Fruit fly (Drosophila melanogaster) whole organism, prepupa: ENCODE results near the gene Tl.

Experiments
- Blimp-1 ChIP-seq: fragments of 200-800 bp; sonication (Bioruptor generic); optimal IDR thresholded peaks from 3 replicates; lab custom pipeline; 2017; ENCODE audit warnings: missing biosample characterization, missing genetic modification characterization, mild to moderate bottlenecking, moderate library complexity, missing genetic modification reagents
- CG10631 ChIP-seq: fragments of 200-800 bp; sonication (Bioruptor generic); optimal IDR thresholded peaks from 2 replicates; lab custom pipeline; 2016; ENCODE audit warnings: missing biosample characterization, missing genetic modification characterization
- CG10669 ChIP-seq: fragments of 200-800 bp; sonication (Bioruptor generic); optimal IDR thresholded peaks from 3 replicates; lab custom pipeline; 2018; ENCODE audit warnings: missing biosample characterization, mild to moderate bottlenecking, missing genetic modification characterization, moderate library complexity
- CG11294 ChIP-seq: fragments of 200-800 bp; sonication (Bioruptor generic); IDR thresholded peaks from 2 replicates; pipeline ENCODE4 v1.3.6; 2022; ENCODE audit warnings: missing biosample characterization, missing genetic modification characterization
- CG15336 ChIP-seq: fragments of 200-800 bp; sonication (Bioruptor generic); IDR thresholded peaks from 2 replicates; pipeline ENCODE4 v1.3.6; 2022; ENCODE audit warnings: missing biosample characterization, missing genetic modification characterization
- CG1621 ChIP-seq: fragments of 200-800 bp; sonication (Bioruptor generic); optimal IDR thresholded peaks from 3 replicates; lab custom pipeline; 2018; ENCODE audit warnings: missing biosample characterization, mild to moderate bottlenecking, missing genetic modification characterization
- CG16779 ChIP-seq: fragments of 200-800 bp; sonication (Bioruptor generic); optimal IDR thresholded peaks from 3 replicates; lab custom pipeline; 2017; ENCODE audit warnings: missing biosample characterization, mild to moderate bottlenecking, missing genetic modification characterization
- CG3032 ChIP-seq: fragments of 200-800 bp; optimal IDR thresholded peaks from 2 replicates; lab custom pipeline; 2019; ENCODE audit warnings: missing biosample characterization, mild to moderate bottlenecking, missing genetic modification characterization, moderate library complexity
- CG31627 ChIP-seq: fragments of 200-800 bp; sonication (Bioruptor generic); optimal IDR thresholded peaks from 3 replicates; lab custom pipeline; 2016; ENCODE audit warnings: missing biosample characterization, missing genetic modification characterization
- CG3919 ChIP-seq: fragments of 200-800 bp; sonication (Bioruptor generic); optimal IDR thresholded peaks from 3 replicates; lab custom pipeline; 2016; ENCODE audit warnings: missing biosample characterization, missing genetic modification characterization
- CG4318 ChIP-seq: fragments of 200-800 bp; sonication (Bioruptor generic); optimal IDR thresholded peaks from 3 replicates; lab custom pipeline; 2017; ENCODE audit warnings: missing biosample characterization, mild to moderate bottlenecking, missing genetic modification characterization
- CG6163 ChIP-seq: fragments of 200-800 bp; sonication (Bioruptor generic); IDR thresholded peaks from 3 replicates; pipeline ENCODE4 v1.3.6; 2022; ENCODE audit warnings: missing biosample characterization, missing genetic modification characterization
- CG6276 ChIP-seq: fragments of 200-800 bp; sonication (Bioruptor generic); optimal IDR thresholded peaks from 2 replicates; lab custom pipeline; 2017; ENCODE audit warnings: missing biosample characterization, mild to moderate bottlenecking, missing genetic modification characterization
- CG6792 ChIP-seq: fragments of 200-800 bp; sonication (Bioruptor generic); optimal IDR thresholded peaks from 3 replicates; lab custom pipeline; 2016; ENCODE audit warnings: missing biosample characterization, missing genetic modification characterization
- CG7368 ChIP-seq: fragments of 200-800 bp; sonication (Bioruptor generic); optimal IDR thresholded peaks from 3 replicates; lab custom pipeline; 2016; ENCODE audit warnings: missing biosample characterization, missing genetic modification characterization
- CG8119 ChIP-seq: fragments of 200-800 bp; sonication (Bioruptor generic); IDR thresholded peaks from 3 replicates; pipeline ENCODE4 v1.3.6; 2022; ENCODE audit warnings: missing biosample characterization, missing genetic modification characterization
- CG9139 ChIP-seq: fragments of 200-800 bp; sonication (Bioruptor generic); optimal IDR thresholded peaks from 3 replicates; lab custom pipeline; 2017; ENCODE audit warnings: missing biosample characterization, mild to moderate bottlenecking, missing genetic modification characterization
- Eip75B ChIP-seq: fragments of 200-800 bp; sonication (Bioruptor generic); optimal IDR thresholded peaks from 3 replicates; lab custom pipeline; 2016; ENCODE audit warnings: missing biosample characterization, missing genetic modification characterization
- Eip78C ChIP-seq: fragments of 200-800 bp; sonication (Bioruptor generic); peaks from one replicate; lab custom pipeline; 2016; ENCODE audit warnings: missing biosample characterization, missing genetic modification characterization
- Eip93F ChIP-seq: fragments of 200-800 bp; sonication (Bioruptor generic); optimal IDR thresholded peaks from 2 replicates; lab custom pipeline; 2016; ENCODE audit warnings: missing biosample characterization, mild to moderate bottlenecking, missing genetic modification characterization
- Ets21C ChIP-seq: fragments of 200-800 bp; sonication (Bioruptor generic); optimal IDR thresholded peaks from 3 replicates; lab custom pipeline; 2016; ENCODE audit warnings: missing biosample characterization, missing genetic modification characterization
- Hr39 ChIP-seq: fragments of 200-800 bp; sonication (Bioruptor generic); optimal IDR thresholded peaks from 2 replicates; lab custom pipeline; 2016; ENCODE audit warnings: missing biosample characterization, missing genetic modification characterization
- Hr4 ChIP-seq: fragments of 200-800 bp; sonication (Bioruptor generic); optimal IDR thresholded peaks from 3 replicates; lab custom pipeline; 2016; ENCODE audit warnings: missing biosample characterization, missing genetic modification characterization
- Lpt ChIP-seq: fragments of 200-800 bp; sonication (Bioruptor generic); optimal IDR thresholded peaks from 3 replicates; lab custom pipeline; 2016; ENCODE audit warnings: missing biosample characterization, missing genetic modification characterization
- Met ChIP-seq: fragments of 200-800 bp; sonication (Bioruptor generic); optimal IDR thresholded peaks from 3 replicates; lab custom pipeline; 2016; ENCODE audit warnings: missing biosample characterization, missing genetic modification characterization
- OdsH ChIP-seq: fragments of 200-800 bp; sonication (Bioruptor generic); optimal IDR thresholded peaks from 3 replicates; lab custom pipeline; 2016; ENCODE audit warnings: missing biosample characterization, missing genetic modification characterization
- Smox ChIP-seq: fragments of 200-800 bp; sonication (Bioruptor generic); optimal IDR thresholded peaks from 3 replicates; lab custom pipeline; 2016; ENCODE audit warnings: missing biosample characterization, missing genetic modification characterization
- Sox102F ChIP-seq: fragments of 200-800 bp; sonication (Bioruptor generic); optimal IDR thresholded peaks from 2 replicates; lab custom pipeline; 2016; ENCODE audit warnings: missing biosample characterization, mild to moderate bottlenecking, missing genetic modification characterization
- Sox15 ChIP-seq: fragments of 200-800 bp; sonication (Bioruptor generic); optimal IDR thresholded peaks from 3 replicates; lab custom pipeline; 2016; ENCODE audit warnings: missing biosample characterization, missing genetic modification characterization
- achi ChIP-seq: fragments of 200-800 bp; sonication (Bioruptor generic); optimal IDR thresholded peaks from 3 replicates; lab custom pipeline; 2016; ENCODE audit warnings: missing biosample characterization, missing genetic modification characterization
- acj6 ChIP-seq: fragments of 200-800 bp; sonication (Bioruptor generic); optimal IDR thresholded peaks from 3 replicates; lab custom pipeline; 2016; ENCODE audit warnings: missing biosample characterization, missing genetic modification characterization
- cyc ChIP-seq: fragments of 200-800 bp; sonication (Bioruptor generic); optimal IDR thresholded peaks from 3 replicates; lab custom pipeline; 2016; ENCODE audit warnings: missing biosample characterization, missing genetic modification characterization
- dac ChIP-seq: fragments of 200-800 bp; sonication (Bioruptor generic); optimal IDR thresholded peaks from 2 replicates; lab custom pipeline; 2017; ENCODE audit warnings: missing biosample characterization, mild to moderate bottlenecking, missing genetic modification characterization
- dsx ChIP-seq: fragments of 200-800 bp; optimal IDR thresholded peaks from 3 replicates; lab custom pipeline; 2019; ENCODE audit warnings: missing biosample characterization, mild to moderate bottlenecking, missing genetic modification characterization, moderate library complexity; ENCODE audit not compliant: poor library complexity, severe bottlenecking
- eg ChIP-seq: fragments of 200-800 bp; sonication (Bioruptor generic); IDR thresholded peaks from 3 replicates; pipeline ENCODE4 v1.3.6; 2022; ENCODE audit warnings: missing biosample characterization, missing genetic modification characterization
- esn ChIP-seq: fragments of 200-800 bp; sonication (Bioruptor generic); optimal IDR thresholded peaks from 2 replicates; lab custom pipeline; 2016; ENCODE audit warnings: missing biosample characterization, mild to moderate bottlenecking, missing genetic modification characterization, moderate library complexity
- fd85E ChIP-seq: fragments of 200-800 bp; sonication (Bioruptor generic); optimal IDR thresholded peaks from 3 replicates; lab custom pipeline; 2016; ENCODE audit warnings: missing biosample characterization, missing genetic modification characterization
- fkh ChIP-seq: fragments of 200-800 bp; sonication (Bioruptor generic); optimal IDR thresholded peaks from 3 replicates; lab custom pipeline; 2017; ENCODE audit warnings: missing biosample characterization, mild to moderate bottlenecking, missing genetic modification characterization, moderate library complexity
- lz ChIP-seq: fragments of 200-800 bp; sonication (Bioruptor generic); optimal IDR thresholded peaks from 3 replicates; lab custom pipeline; 2016; ENCODE audit warnings: missing biosample characterization, missing genetic modification characterization
- net ChIP-seq: fragments of 200-800 bp; sonication (Bioruptor generic); optimal IDR thresholded peaks from 3 replicates; lab custom pipeline; 2016; ENCODE audit warnings: missing biosample characterization, missing genetic modification characterization
- pdm3 ChIP-seq: fragments of 200-800 bp; sonication (Bioruptor generic); optimal IDR thresholded peaks from 3 replicates; lab custom pipeline; 2016; ENCODE audit warnings: missing biosample characterization, missing genetic modification characterization
- spab ChIP-seq: fragments of 200-800 bp; sonication (Bioruptor generic); optimal IDR thresholded peaks from 2 replicates; lab custom pipeline; 2017; ENCODE audit warnings: missing biosample characterization, mild to moderate bottlenecking, missing genetic modification characterization, missing genetic modification reagents
- svp ChIP-seq: fragments of 200-800 bp; sonication (Bioruptor generic); peaks from one replicate; lab custom pipeline; 2016; ENCODE audit warnings: missing biosample characterization, missing genetic modification characterization
- topi ChIP-seq: fragments of 200-800 bp; sonication (Bioruptor generic); optimal IDR thresholded peaks from 3 replicates; lab custom pipeline; 2016; ENCODE audit warnings: missing biosample characterization, missing genetic modification characterization
- vri ChIP-seq: fragments of 200-800 bp; sonication (Bioruptor generic); optimal IDR thresholded peaks from 3 replicates; lab custom pipeline; 2016; ENCODE audit warnings: missing biosample characterization, mild to moderate bottlenecking, missing genetic modification characterization

Tl gene

DNA sequence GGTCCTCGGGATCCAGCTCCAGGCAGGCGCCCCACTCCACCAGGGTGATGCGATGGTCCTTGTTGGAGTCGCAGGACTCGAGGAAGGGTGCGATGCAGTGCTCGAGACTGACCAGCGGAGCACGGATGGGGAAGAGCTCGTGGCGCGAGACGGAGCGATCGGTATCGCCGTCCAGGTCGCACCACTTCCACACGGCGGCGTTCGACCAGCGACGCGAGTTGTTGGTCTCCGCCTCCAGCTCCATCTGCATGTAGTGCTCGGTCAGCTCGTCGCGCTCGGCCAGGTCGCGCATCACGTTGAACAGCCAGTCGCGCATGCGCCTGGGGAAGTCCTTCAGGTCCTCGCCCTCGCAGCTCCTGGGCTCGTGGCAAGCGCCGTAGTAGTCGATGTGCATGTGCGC, 70.6 kb downstream of the Tl start:
- TF ChIP-seq acj6 = no peak
- TF ChIP-seq lz = no peak
- TF ChIP-seq topi = no peak

DNA sequence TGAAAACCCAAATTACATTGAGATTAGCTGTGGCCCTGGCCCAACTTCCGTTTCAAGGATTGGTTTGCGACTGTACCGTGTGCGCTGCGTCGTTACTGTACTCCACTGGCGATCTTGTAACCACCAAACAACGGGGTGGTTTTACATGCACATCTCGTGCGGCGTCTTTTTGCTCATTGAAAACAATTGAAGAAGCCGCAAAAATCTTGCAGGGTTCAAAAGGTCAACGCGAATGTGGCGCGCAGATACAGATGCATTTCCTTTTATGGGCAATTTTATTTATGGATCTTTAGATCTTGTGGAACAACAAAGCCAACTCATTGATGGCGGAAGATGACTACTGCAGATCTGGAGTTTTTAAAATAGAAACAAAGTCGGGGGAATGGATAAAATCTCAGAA, 71.7 kb downstream of the Tl start:
- TF ChIP-seq fd85E (GFP tag; lab: Kevin White, UChicago) (no peak), OdsH (GFP tag; lab: Kevin White, UChicago) (no peak), svp (GFP tag; lab: Kevin White, UChicago) (peak; percentile 55), Eip93F (GFP tag; lab: Kevin White, UChicago) (no peak), Eip78C (GFP tag; lab: Kevin White, UChicago) (peak; percentile 17), CG3032 (tag; lab: Kevin White, UChicago) (no peak), CG1621 (tag; lab: Kevin White, UChicago) (no peak)

DNA sequence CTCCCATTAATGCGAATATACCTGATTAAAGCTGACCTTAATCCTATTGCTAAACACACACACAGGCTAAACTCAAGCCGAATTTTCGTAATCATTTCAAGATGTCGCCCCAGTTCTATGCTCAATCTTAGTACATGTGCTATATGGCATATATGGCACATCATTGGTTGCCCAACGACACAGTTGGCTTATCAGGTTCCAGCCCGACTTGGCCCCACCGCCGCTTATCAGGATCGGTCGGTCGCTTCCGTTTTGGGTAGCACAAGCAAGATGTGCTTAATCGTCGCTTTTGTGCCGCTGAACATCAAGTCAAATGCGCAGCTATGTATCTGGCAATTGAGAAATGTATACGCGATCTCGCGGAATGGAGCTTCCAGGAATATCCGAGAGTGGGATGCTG, 72.2 kb downstream of the Tl start:
- TF ChIP-seq Eip75B (GFP tag; lab: Kevin White, UChicago) (no peak), net (GFP tag; lab: Kevin White, UChicago) (no peak), svp (GFP tag; lab: Kevin White, UChicago) (peak; percentile 85)

DNA sequence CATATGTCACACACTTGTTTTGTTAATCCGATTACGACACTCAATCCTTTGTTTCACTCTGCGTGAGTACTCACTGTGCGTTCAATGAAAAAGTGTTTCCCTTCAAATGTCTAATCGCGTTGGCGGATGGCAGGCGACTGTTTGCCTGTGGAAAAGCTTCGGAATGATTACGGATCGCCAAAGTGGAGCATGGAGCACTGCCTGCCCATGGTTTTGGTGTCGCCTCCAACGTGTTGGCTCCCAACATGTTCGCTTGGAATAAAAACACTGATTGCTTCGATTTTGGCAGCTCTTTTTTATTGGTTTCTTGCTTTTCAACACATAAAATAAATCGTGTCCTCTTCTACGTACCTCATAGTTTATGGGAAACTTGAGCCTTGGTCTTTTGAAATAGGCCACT, 73.0 kb downstream of the Tl start, which contains the start of gene SPARC:
TSS of gene SPARC (minus strand) at position 144 of the 400 bp plus-strand sequence.
- TF ChIP-seq eg (peak; percentile 43; the same call in 1 of the 3 replicates), lz (no peak), CG31627 (no peak), Ets21C (GFP tag; lab: Kevin White, UChicago) (no peak), vri (GFP tag; lab: Kevin White, UChicago) (no peak), CG3919 (GFP tag; lab: Kevin White, UChicago) (no peak), CG6163 (0 out of 3 replicates have a peak, but pooled peaks have one; percentile 16), Hr4 (GFP tag; lab: Kevin White, UChicago) (no peak), CG7368 (no peak), CG8119 (GFP tag; lab: Robert Waterston, UW) (no peak), Eip75B (GFP tag; lab: Kevin White, UChicago) (no peak), Sox102F (GFP tag; lab: Kevin White, UChicago) (no peak), spab (no peak)

DNA sequence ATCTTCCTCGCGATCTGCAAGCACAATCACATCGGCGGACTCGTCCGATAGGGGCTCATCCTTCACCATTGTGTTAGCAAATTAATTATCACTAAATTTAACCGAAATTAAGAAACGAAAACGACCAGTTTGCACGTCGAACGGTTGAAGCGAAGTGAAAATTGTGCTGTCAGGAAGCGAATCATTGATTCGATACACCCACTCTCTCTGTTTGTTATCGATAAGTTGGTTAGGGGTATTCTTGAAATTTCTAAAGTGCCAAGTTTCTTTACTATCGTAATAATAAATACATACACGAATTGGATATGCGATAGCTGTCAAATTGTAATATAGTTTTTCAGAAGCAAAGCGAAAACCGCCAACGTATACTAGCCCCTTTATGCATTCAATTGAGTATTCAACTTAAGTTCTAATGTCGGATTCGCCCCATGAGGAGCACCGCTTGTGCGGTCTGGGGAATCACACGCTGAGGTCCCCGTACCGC, 76.7 kb downstream of the Tl start, which contains the start of gene Rb97D:
TSS of gene Rb97D (minus strand) at position 199 of the 484 bp plus-strand sequence.
- no peak for TF ChIP-seq Lpt (GFP tag; lab: Kevin White, UChicago)
- peak; percentile 72 for TF ChIP-seq Met (GFP tag; lab: Kevin White, UChicago)
- peak; percentile 67 for TF ChIP-seq CG6792
- TF ChIP-seq esn = peak; percentile 69
- TF ChIP-seq eg = peak; percentile 69
- peak; percentile 60 for TF ChIP-seq CG15336 (GFP tag; lab: Robert Waterston, UW)
- peak; percentile 21 for TF ChIP-seq CG9139 (GFP tag; lab: Kevin White, UChicago)
- TF ChIP-seq CG1621 (tag; lab: Kevin White, UChicago) = peak; percentile 36
- peak; percentile 2 for TF ChIP-seq fkh (GFP tag; lab: Kevin White, UChicago)
- peak; percentile 77 for TF ChIP-seq Hr39 (GFP tag; lab: Kevin White, UChicago)
- TF ChIP-seq achi (GFP tag; lab: Kevin White, UChicago) = peak; percentile 90
- no peak for TF ChIP-seq CG6276 (GFP tag; lab: Kevin White, UChicago)
- TF ChIP-seq dsx (GFP tag; lab: Kevin White, UChicago) = peak; percentile 61
- no peak for TF ChIP-seq Smox
- no peak for TF ChIP-seq Blimp-1
- peak; percentile 51 for TF ChIP-seq vri (GFP tag; lab: Kevin White, UChicago)
- TF ChIP-seq CG10669 (GFP tag; lab: Kevin White, UChicago) = peak; percentile 52
- no peak for TF ChIP-seq CG10631
- peak; percentile 63 for TF ChIP-seq CG3919 (GFP tag; lab: Kevin White, UChicago)
- TF ChIP-seq acj6 = peak; percentile 72
- peak; percentile 12 for TF ChIP-seq dac (GFP tag; lab: Kevin White, UChicago)
- no peak; the same call in 1 of the 2 replicates for TF ChIP-seq CG11294 (GFP tag; lab: Robert Waterston, UW)
- TF ChIP-seq pdm3 = no peak
- no peak for TF ChIP-seq CG16779
- peak; percentile 53 for TF ChIP-seq cyc (GFP tag; lab: Kevin White, UChicago)
- no peak for TF ChIP-seq fd85E (GFP tag; lab: Kevin White, UChicago)
- TF ChIP-seq Eip75B (GFP tag; lab: Kevin White, UChicago) = peak; percentile 73
- TF ChIP-seq Sox15 (GFP tag; lab: Kevin White, UChicago) = peak; percentile 38
- no peak for TF ChIP-seq CG4318 (GFP tag; lab: Kevin White, UChicago)
